Worm (Caenorhabditis elegans) whole organism, L3 larva: ENCODE measurements around the gene nhr-35.

ENCODE experiments used
- R02D3.7 ChIP-seq: fragments of 150-350 bp; optimal IDR thresholded peaks from 2 replicates; lab custom pipeline; 2014; ENCODE audit warnings: missing biosample characterization, missing genetic modification characterization
- ama-1 ChIP-seq: fragments of 150-350 bp; optimal IDR thresholded peaks from 2 replicates; lab custom pipeline; 2018
- ceh-9 ChIP-seq: sonication (generic microtip); optimal IDR thresholded peaks from 2 replicates; lab custom pipeline; 2018; ENCODE audit warnings: missing biosample characterization, missing genetic modification characterization
- elt-3 ChIP-seq, 3 experiments: fragments of 150-350 bp in 1 of 3; sonication (generic microtip) in 2 of 3; optimal IDR thresholded peaks; 2 replicates in 2 of 3; 4 replicates in 1 of 3; lab custom pipeline; 2014 to 2017; ENCODE audit warnings: missing biosample characterization in 3 of 3, missing genetic modification characterization in 3 of 3
- hmg-11 ChIP-seq: sonication (generic microtip); optimal IDR thresholded peaks from 2 replicates; lab custom pipeline; 2016; ENCODE audit warnings: missing genetic modification characterization, missing compliant biosample characterization
- lin-39 ChIP-seq: fragments of 150-350 bp; optimal IDR thresholded peaks from 2 replicates; lab custom pipeline; 2018; ENCODE audit warnings: missing biosample characterization, missing genetic modification reagents, missing genetic modification characterization
- nhr-11 ChIP-seq: fragments of 150-350 bp; optimal IDR thresholded peaks from 2 replicates; lab custom pipeline; 2014; ENCODE audit warnings: missing biosample characterization, missing genetic modification characterization
- nhr-28 ChIP-seq: fragments of 150-350 bp; optimal IDR thresholded peaks from 2 replicates; lab custom pipeline; 2014; ENCODE audit warnings: missing biosample characterization, missing genetic modification characterization
- pha-4 ChIP-seq: fragments of 150-350 bp; optimal IDR thresholded peaks from 2 replicates; lab custom pipeline; 2014; ENCODE audit warnings: missing biosample characterization, missing genetic modification reagents, missing genetic modification characterization
- pqm-1 ChIP-seq: fragments of 150-350 bp; optimal IDR thresholded peaks from 2 replicates; lab custom pipeline; 2017; ENCODE audit warnings: missing biosample characterization, missing genetic modification characterization, inconsistent platforms
- skn-1 ChIP-seq: fragments of 150-350 bp; optimal IDR thresholded peaks from 2 replicates; lab custom pipeline; 2014; ENCODE audit warnings: missing biosample characterization, missing genetic modification characterization
- tbx-2 ChIP-seq: sonication (generic microtip); optimal IDR thresholded peaks from 2 replicates; lab custom pipeline; 2016; ENCODE audit warnings: mild to moderate bottlenecking, missing genetic modification characterization, missing compliant biosample characterization
- ztf-11 ChIP-seq: fragments of 150-350 bp; optimal IDR thresholded peaks from 2 replicates; lab custom pipeline; 2014; ENCODE audit warnings: missing biosample characterization, missing genetic modification characterization

- TF ChIP-seq lin-39 (tag; lab: Kevin White, UChicago) (no peak), ama-1 (no peak), nhr-11 (tag; lab: Kevin White, UChicago) (no peak), elt-3 (tag; optimal IDR thresholded peaks at IDR 0.05; lab: Kevin White, UChicago) (no peak), ceh-9 (tag; lab: Kevin White, UChicago) (no peak), ztf-11 (tag; lab: Kevin White, UChicago) (no peak), hmg-11 (peak; percentile 31), tbx-2 (tag; lab: Kevin White, UChicago) (no peak), nhr-28 (tag; lab: Kevin White, UChicago) (no peak), R02D3.7 (tag; lab: Kevin White, UChicago) (no peak), skn-1 (no peak), pqm-1 (tag; lab: Kevin White, UChicago) (no peak), pha-4 (no peak)
Observed at ce11 chrX:4576272-4576671, 43.8 kb downstream of the nhr-35 start.
